Worm (Caenorhabditis elegans) whole organism, L1 larva: ENCODE measurements around the gene F53C3.8.

Experiments used
- ama-1 ChIP-seq: fragments of 150-350 bp; optimal IDR thresholded peaks from 2 replicates; lab custom pipeline; 2014
- ceh-82 ChIP-seq, 3 experiments: fragments of 150-350 bp in 1 of 3; sonication (generic microtip) in 2 of 3; optimal IDR thresholded peaks; 2 replicates each; lab custom pipeline; 2014 to 2017; ENCODE audit warnings: missing biosample characterization in 3 of 3, missing genetic modification characterization in 3 of 3
- ceh-88 ChIP-seq: fragments of 200-800 bp; sonication (Bioruptor generic); IDR thresholded peaks from 2 replicates; pipeline ENCODE4 v1.3.6; 2022; ENCODE audit warnings: missing genetic modification characterization, missing compliant biosample characterization
- egl-13 ChIP-seq: sonication (generic microtip); optimal IDR thresholded peaks from 2 replicates; lab custom pipeline; 2016; ENCODE audit warnings: missing genotype, missing genetic modification reagents, missing genetic modification characterization, missing compliant biosample characterization
- lin-13 ChIP-seq: fragments of 150-350 bp; optimal IDR thresholded peaks from 2 replicates; lab custom pipeline; 2014; ENCODE audit warnings: missing biosample characterization, missing genetic modification reagents, missing genetic modification characterization
- lin-39 ChIP-seq: fragments of 150-350 bp; optimal IDR thresholded peaks from 2 replicates; lab custom pipeline; 2014; ENCODE audit warnings: missing biosample characterization, missing genetic modification reagents, missing genetic modification characterization
- lsy-2 ChIP-seq, 2 experiments: fragments of 150-350 bp; optimal IDR thresholded peaks; 2 replicates each; lab custom pipeline; 2014; ENCODE audit warnings: missing biosample characterization in 2 of 2, missing genetic modification characterization in 2 of 2
- nhr-28 ChIP-seq: fragments of 150-350 bp; optimal IDR thresholded peaks from 2 replicates; lab custom pipeline; 2014; ENCODE audit warnings: missing biosample characterization, missing genetic modification characterization
- nhr-47 ChIP-seq: sonication (generic microtip); optimal IDR thresholded peaks from 2 replicates; lab custom pipeline; 2016; ENCODE audit warnings: mild to moderate bottlenecking, missing genetic modification characterization, moderate library complexity, missing compliant biosample characterization
- pqm-1 ChIP-seq: sonication (generic microtip); optimal IDR thresholded peaks from 3 replicates; lab custom pipeline; 2017; ENCODE audit warnings: missing biosample characterization, missing genetic modification characterization
- skn-1 ChIP-seq: fragments of 150-350 bp; optimal IDR thresholded peaks from 2 replicates; lab custom pipeline; 2014; ENCODE audit warnings: missing biosample characterization, missing genetic modification characterization
- snpc-4 ChIP-seq: fragments of 150-350 bp; optimal IDR thresholded peaks from 2 replicates; lab custom pipeline; 2014; ENCODE audit warnings: missing biosample characterization, missing genetic modification characterization
- sox-4 ChIP-seq: sonication (generic microtip); optimal IDR thresholded peaks from 2 replicates; lab custom pipeline; 2016; ENCODE audit warnings: missing genetic modification characterization, missing compliant biosample characterization
- unc-62 ChIP-seq: fragments of 150-350 bp; optimal IDR thresholded peaks from 2 replicates; lab custom pipeline; 2014; ENCODE audit warnings: missing biosample characterization, missing genetic modification reagents, missing genetic modification characterization

- TF ChIP-seq lin-39 (tag; lab: Kevin White, UChicago): no peak
- no peak for TF ChIP-seq nhr-47 (tag; lab: Kevin White, UChicago)
- TF ChIP-seq skn-1 (tag; lab: Kevin White, UChicago): no peak
- TF ChIP-seq ama-1 (lab: Kevin White, UChicago): no peak
- TF ChIP-seq snpc-4: no peak
- TF ChIP-seq ceh-82 (tag; optimal IDR thresholded peaks at IDR 0.05; lab: Kevin White, UChicago): no peak
- no peak for TF ChIP-seq nhr-28 (tag; lab: Kevin White, UChicago)
- TF ChIP-seq unc-62 (GFP tag; lab: Kevin White, UChicago): no peak
- TF ChIP-seq sox-4 (tag; lab: Kevin White, UChicago): no peak
- TF ChIP-seq egl-13 (tag; lab: Kevin White, UChicago): no peak
- TF ChIP-seq lsy-2 (tag; optimal IDR thresholded peaks at IDR 0.05; lab: Kevin White, UChicago): no peak
- no peak for TF ChIP-seq pqm-1
- no peak for TF ChIP-seq lin-13 (GFP tag; lab: Kevin White, UChicago)
- no peak for TF ChIP-seq ceh-88 (GFP tag; lab: Robert Waterston, UW)
Observed at ce11 chrII:3893911-3894310, 2.7 kb downstream of the F53C3.8 start.
